Fruit fly (Drosophila melanogaster) whole organism, embryonic: ENCODE data around the gene Jhbp12.
A peak's percentile ranks its signal among the peaks of the same experiment; 100 is the strongest.

ENCODE experiments used
- Abd-B ChIP-seq: fragments of 200-800 bp; sonication (Bioruptor generic); optimal IDR thresholded peaks from 2 replicates; lab custom pipeline; 2018; ENCODE audit warnings: missing biosample characterization, mild to moderate bottlenecking, missing genetic modification characterization, moderate library complexity
- Asciz ChIP-seq: fragments of 200-800 bp; sonication (Bioruptor generic); optimal IDR thresholded peaks from 2 replicates; lab custom pipeline; 2017; ENCODE audit warnings: missing biosample characterization, mild to moderate bottlenecking, missing genetic modification characterization, missing genetic modification reagents
- Atf-2 ChIP-seq: fragments of 200-800 bp; sonication (Bioruptor generic); optimal IDR thresholded peaks from 2 replicates; lab custom pipeline; 2016; ENCODE audit warnings: missing biosample characterization, missing genetic modification characterization
- Bteb2 ChIP-seq: fragments of 200-800 bp; sonication (Bioruptor generic); optimal IDR thresholded peaks from 2 replicates; lab custom pipeline; 2016; ENCODE audit warnings: missing biosample characterization, missing genetic modification characterization
- CG11456 ChIP-seq: fragments of 200-800 bp; sonication (Bioruptor generic); IDR thresholded peaks from 3 replicates; pipeline ENCODE4 v1.3.6; 2022; ENCODE audit warnings: missing biosample characterization, missing genetic modification characterization
- CG12071 ChIP-seq: fragments of 200-800 bp; sonication (Bioruptor generic); optimal IDR thresholded peaks from 3 replicates; lab custom pipeline; 2018; ENCODE audit warnings: missing biosample characterization, mild to moderate bottlenecking, missing genetic modification characterization
- CG15696 ChIP-seq: fragments of 200-800 bp; sonication (Bioruptor generic); optimal IDR thresholded peaks from 2 replicates; lab custom pipeline; 2019; ENCODE audit warnings: missing biosample characterization, mild to moderate bottlenecking, missing genetic modification characterization, moderate library complexity
- CG16779 ChIP-seq: fragments of 200-800 bp; sonication (Bioruptor generic); IDR thresholded peaks from 2 replicates; pipeline ENCODE4 v1.3.6; 2022; ENCODE audit warnings: missing biosample characterization, missing genetic modification characterization
- CG2889 ChIP-seq: fragments of 200-800 bp; sonication (Bioruptor generic); IDR thresholded peaks from 3 replicates; pipeline ENCODE4 v1.3.6; 2022; ENCODE audit warnings: missing biosample characterization, missing genetic modification characterization
- CG32532 ChIP-seq: fragments of 200-800 bp; sonication (Bioruptor generic); IDR thresholded peaks from 2 replicates; pipeline ENCODE4 v1.3.6; 2022; ENCODE audit warnings: missing biosample characterization, missing genetic modification characterization
- CG3407 ChIP-seq: fragments of 200-800 bp; sonication (Bioruptor generic); optimal IDR thresholded peaks from 2 replicates; lab custom pipeline; 2018; ENCODE audit warnings: missing biosample characterization, mild to moderate bottlenecking, missing genetic modification characterization
- CG34224 ChIP-seq: fragments of 200-800 bp; sonication (Bioruptor generic); IDR thresholded peaks from 3 replicates; pipeline ENCODE4 v1.3.6; 2022; ENCODE audit warnings: missing biosample characterization, missing genetic modification characterization; ENCODE audit not compliant: partially characterized antibody
- CG3838 ChIP-seq: fragments of 200-800 bp; sonication (Bioruptor generic); optimal IDR thresholded peaks from 3 replicates; lab custom pipeline; 2016; ENCODE audit warnings: missing biosample characterization, missing genetic modification characterization
- CG42726 ChIP-seq: fragments of 200-800 bp; sonication (Bioruptor generic); IDR thresholded peaks from 2 replicates; pipeline ENCODE4 v1.3.6; 2022; ENCODE audit warnings: missing biosample characterization, missing genetic modification characterization; ENCODE audit not compliant: partially characterized antibody
- CG4360 ChIP-seq: fragments of 200-800 bp; sonication (Bioruptor generic); IDR thresholded peaks from 2 replicates; pipeline ENCODE4 v1.3.6; 2022; ENCODE audit warnings: missing biosample characterization, missing genetic modification characterization
- CG7839 ChIP-seq: fragments of 200-800 bp; sonication (Bioruptor generic); optimal IDR thresholded peaks from 3 replicates; lab custom pipeline; 2018; ENCODE audit warnings: missing biosample characterization, mild to moderate bottlenecking, missing genetic modification characterization, moderate library complexity
- Doc2 ChIP-seq: fragments of 200-800 bp; sonication (Bioruptor generic); IDR thresholded peaks from 2 replicates; pipeline ENCODE4 v1.3.6; 2022; ENCODE audit warnings: missing biosample characterization, missing genetic modification characterization
- Doc3 ChIP-seq: fragments of 200-800 bp; sonication (Bioruptor generic); IDR thresholded peaks from 3 replicates; pipeline ENCODE4 v1.3.6; 2022; ENCODE audit warnings: missing biosample characterization, missing genetic modification characterization; ENCODE audit not compliant: partially characterized antibody
- Drgx ChIP-seq: fragments of 200-800 bp; sonication (Bioruptor generic); IDR thresholded peaks from 2 replicates; pipeline ENCODE4 v1.3.6; 2022; ENCODE audit warnings: missing biosample characterization, missing genetic modification characterization
- ERR ChIP-seq: fragments of 200-800 bp; sonication (Bioruptor generic); optimal IDR thresholded peaks from 2 replicates; lab custom pipeline; 2016; ENCODE audit warnings: missing biosample characterization, missing genetic modification characterization
- Ets65A ChIP-seq: fragments of 200-800 bp; sonication (Bioruptor generic); peaks from one replicate; lab custom pipeline; 2016; ENCODE audit warnings: missing biosample characterization, missing genetic modification characterization
- HmgD ChIP-seq: fragments of 200-800 bp; sonication (Bioruptor generic); optimal IDR thresholded peaks from 3 replicates; lab custom pipeline; 2016; ENCODE audit warnings: missing biosample characterization, missing genetic modification characterization
- Hmr ChIP-seq: fragments of 200-800 bp; sonication (Bioruptor generic); optimal IDR thresholded peaks from 3 replicates; lab custom pipeline; 2017; ENCODE audit warnings: mild to moderate bottlenecking, missing biosample characterization, missing genetic modification reagents, missing genetic modification characterization
- Kr ChIP-seq: fragments of 200-800 bp; sonication (Bioruptor generic); optimal IDR thresholded peaks from 2 replicates; lab custom pipeline; 2017; ENCODE audit warnings: missing biosample characterization, mild to moderate bottlenecking, missing genetic modification characterization
- Lim3 ChIP-seq: fragments of 200-800 bp; sonication (Bioruptor generic); IDR thresholded peaks from 2 replicates; pipeline ENCODE4 v1.3.6; 2022; ENCODE audit warnings: missing biosample characterization, missing genetic modification characterization
- Lpt ChIP-seq: fragments of >200 bp; optimal IDR thresholded peaks from 2 replicates; lab custom pipeline; 2018; ENCODE audit warnings: missing biosample characterization, missing genetic modification characterization
- Mad ChIP-seq: fragments of 200-800 bp; sonication (Bioruptor generic); optimal IDR thresholded peaks from 2 replicates; lab custom pipeline; 2016; ENCODE audit warnings: missing biosample characterization, missing genetic modification characterization
- Myb ChIP-seq: fragments of 200-800 bp; sonication (Bioruptor generic); optimal IDR thresholded peaks from 2 replicates; lab custom pipeline; 2016; ENCODE audit warnings: missing biosample characterization, missing genetic modification characterization
- Optix ChIP-seq: fragments of 200-800 bp; sonication (Bioruptor generic); IDR thresholded peaks from 3 replicates; pipeline ENCODE4 v1.3.6; 2022; ENCODE audit warnings: missing biosample characterization, missing genetic modification characterization
- Rfx ChIP-seq: fragments of 200-800 bp; sonication (Bioruptor generic); IDR thresholded peaks from 2 replicates; pipeline ENCODE4 v1.3.6; 2022; ENCODE audit warnings: missing biosample characterization, missing genetic modification characterization
- Side ChIP-seq: fragments of 200-800 bp; sonication (Bioruptor generic); optimal IDR thresholded peaks from 2 replicates; lab custom pipeline; 2016; ENCODE audit warnings: missing biosample characterization, missing genetic modification characterization
- Sox102F ChIP-seq: fragments of 200-800 bp; sonication (Bioruptor generic); optimal IDR thresholded peaks from 2 replicates; lab custom pipeline; 2018; ENCODE audit warnings: missing biosample characterization, mild to moderate bottlenecking, missing genetic modification characterization, moderate library complexity
- Xrp1 ChIP-seq: fragments of 200-800 bp; sonication (Bioruptor generic); IDR thresholded peaks from 2 replicates; pipeline ENCODE4 v1.3.6; 2022; ENCODE audit warnings: missing biosample characterization, missing genetic modification characterization
- ac ChIP-seq: fragments of 200-800 bp; sonication (Bioruptor generic); optimal IDR thresholded peaks from 3 replicates; lab custom pipeline; 2017; ENCODE audit warnings: missing biosample characterization, mild to moderate bottlenecking, missing genetic modification characterization
- bcd ChIP-seq: fragments of 200-800 bp; sonication (Bioruptor generic); optimal IDR thresholded peaks from 2 replicates; lab custom pipeline; 2017; ENCODE audit warnings: missing biosample characterization, mild to moderate bottlenecking, missing genetic modification characterization
- bigmax ChIP-seq: fragments of 200-800 bp; sonication (Bioruptor generic); optimal IDR thresholded peaks from 2 replicates; lab custom pipeline; 2018; ENCODE audit warnings: missing biosample characterization, mild to moderate bottlenecking, missing genetic modification characterization
- br ChIP-seq: fragments of >200 bp; optimal IDR thresholded peaks from 2 replicates; lab custom pipeline; 2017
- chn ChIP-seq: fragments of 200-800 bp; sonication (Bioruptor generic); optimal IDR thresholded peaks from 2 replicates; lab custom pipeline; 2016; ENCODE audit warnings: missing biosample characterization, missing genetic modification characterization
- crol ChIP-seq: fragments of 200-800 bp; sonication (Bioruptor generic); IDR thresholded peaks from 2 replicates; pipeline ENCODE4 v1.3.6; 2022; ENCODE audit warnings: missing biosample characterization, missing genetic modification characterization
- gsb ChIP-seq: fragments of 200-800 bp; sonication (Bioruptor generic); IDR thresholded peaks from 2 replicates; pipeline ENCODE4 v1.3.6; 2022; ENCODE audit warnings: missing biosample characterization, missing genetic modification characterization
- hth ChIP-seq: fragments of >200 bp; optimal IDR thresholded peaks from 2 replicates; lab custom pipeline; 2017; ENCODE audit warnings: inconsistent platforms
- kah ChIP-seq: fragments of 200-800 bp; sonication (Bioruptor generic); optimal IDR thresholded peaks from 2 replicates; lab custom pipeline; 2018; ENCODE audit warnings: missing biosample characterization, mild to moderate bottlenecking, missing genetic modification characterization
- nau ChIP-seq: fragments of 200-800 bp; sonication (Bioruptor generic); optimal IDR thresholded peaks from 3 replicates; lab custom pipeline; 2017; ENCODE audit warnings: missing biosample characterization, mild to moderate bottlenecking, missing genetic modification characterization, missing genetic modification reagents
- rib ChIP-seq: fragments of 200-800 bp; sonication (Bioruptor generic); IDR thresholded peaks from 2 replicates; pipeline ENCODE4 v1.3.6; 2022; ENCODE audit warnings: missing biosample characterization, missing genetic modification characterization
- ro ChIP-seq: fragments of 200-800 bp; sonication (Bioruptor generic); IDR thresholded peaks from 2 replicates; pipeline ENCODE4 v1.3.6; 2022; ENCODE audit warnings: missing biosample characterization, missing genetic modification characterization
- slbo ChIP-seq: fragments of 200-800 bp; sonication (Bioruptor generic); IDR thresholded peaks from 2 replicates; pipeline ENCODE4 v1.3.6; 2022; ENCODE audit warnings: missing biosample characterization, missing genetic modification characterization
- sug ChIP-seq: fragments of 200-800 bp; optimal IDR thresholded peaks from 2 replicates; lab custom pipeline; 2019; ENCODE audit warnings: missing biosample characterization, mild to moderate bottlenecking, missing genetic modification characterization, moderate library complexity
- tio ChIP-seq: fragments of 200-800 bp; sonication (Bioruptor generic); optimal IDR thresholded peaks from 2 replicates; lab custom pipeline; 2017; ENCODE audit warnings: missing biosample characterization, missing genetic modification characterization, inconsistent platforms
- tx ChIP-seq: fragments of 200-800 bp; sonication (Bioruptor generic); optimal IDR thresholded peaks from 2 replicates; lab custom pipeline; 2016; ENCODE audit warnings: missing biosample characterization, missing genetic modification characterization
- usp ChIP-seq: fragments of >200 bp; optimal IDR thresholded peaks from 2 replicates; lab custom pipeline; 2017; ENCODE audit warnings: missing biosample characterization, missing genetic modification characterization
- vnd ChIP-seq: fragments of 200-800 bp; sonication (Bioruptor generic); IDR thresholded peaks from 3 replicates; pipeline ENCODE4 v1.3.6; 2022; ENCODE audit warnings: missing biosample characterization, missing genetic modification characterization; ENCODE audit not compliant: partially characterized antibody
- yki ChIP-seq: fragments of >200 bp; optimal IDR thresholded peaks from 3 replicates; lab custom pipeline; 2018

Jhbp12 gene

DNA sequence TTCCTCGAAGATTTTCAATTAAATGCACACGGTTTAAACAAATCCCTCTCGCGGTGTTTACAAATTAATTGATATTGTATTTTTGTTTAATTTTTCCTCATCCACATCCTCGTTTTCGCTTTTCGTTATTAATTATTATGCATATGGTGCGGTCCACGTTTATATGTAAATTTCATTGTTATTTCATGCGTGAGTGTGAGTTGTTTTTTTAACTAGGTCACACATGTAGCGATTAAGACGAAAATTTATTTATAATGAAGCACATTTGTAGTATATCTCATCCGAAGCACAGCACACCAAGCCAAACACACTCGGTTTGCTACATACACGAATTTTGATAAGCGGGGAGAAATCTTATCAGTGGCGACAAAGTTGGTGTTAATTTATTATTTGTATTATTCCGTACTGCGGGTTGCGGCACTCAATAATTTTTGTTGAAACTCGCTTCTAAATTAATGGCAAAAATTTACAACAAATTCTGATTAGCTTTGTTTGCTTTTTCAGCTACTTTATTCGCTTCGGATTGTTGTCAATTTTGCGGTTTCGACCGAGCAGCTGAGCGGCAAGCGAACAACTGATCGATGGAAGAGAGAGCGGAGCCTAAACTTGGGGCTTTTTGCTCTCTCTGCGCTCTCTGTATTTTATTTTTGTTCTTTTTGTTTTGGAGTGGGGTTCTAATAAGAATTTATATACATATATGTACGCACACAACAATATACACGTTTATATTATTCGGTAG, 47.0 kb downstream of the Jhbp12 start (continued):
- TF ChIP-seq CG32532 (GFP tag; lab: Robert Waterston, UW) = peak; percentile 49; the same call in 1 of the 2 replicates
- TF ChIP-seq Ets65A = no peak
- no peak for TF ChIP-seq Doc3 (GFP tag; lab: Robert Waterston, UW)
- no peak for TF ChIP-seq kah (GFP tag; lab: Kevin White, UChicago)
- no peak for TF ChIP-seq CG2889 (GFP tag; lab: Robert Waterston, UW)
- no peak for TF ChIP-seq Sox102F
- no peak for TF ChIP-seq CG16779
- TF ChIP-seq Abd-B (GFP tag; lab: Kevin White, UChicago) = no peak
- peak; percentile 55; the same call in 1 of the 2 replicates for TF ChIP-seq rib (GFP tag; lab: Robert Waterston, UW)
- no peak for TF ChIP-seq Atf-2 (GFP tag; lab: Kevin White, UChicago)
- no peak for TF ChIP-seq crol (GFP tag; lab: Robert Waterston, UW)
- TF ChIP-seq chn (GFP tag; lab: Kevin White, UChicago) = no peak
- no peak for TF ChIP-seq Optix (GFP tag; lab: Robert Waterston, UW)
- TF ChIP-seq HmgD = no peak
- TF ChIP-seq Kr (GFP tag; lab: Kevin White, UChicago) = no peak
- TF ChIP-seq tio (GFP tag; lab: Kevin White, UChicago) = no peak
- no peak for TF ChIP-seq br
- TF ChIP-seq Bteb2 (GFP tag; lab: Kevin White, UChicago) = no peak
- TF ChIP-seq sug = peak; percentile 67
- TF ChIP-seq bigmax (GFP tag; lab: Kevin White, UChicago) = no peak
- TF ChIP-seq Side (GFP tag; lab: Kevin White, UChicago) = no peak
- no peak for TF ChIP-seq tx (GFP tag; lab: Kevin White, UChicago)
- no peak for TF ChIP-seq usp (GFP tag; lab: Kevin White, UChicago)
- TF ChIP-seq CG42726 = no peak
- no peak for TF ChIP-seq Doc2
- peak; percentile 20; the same call in 1 of the 2 replicates for TF ChIP-seq slbo (GFP tag; lab: Robert Waterston, UW)
- peak; percentile 36; the same call in 1 of the 2 replicates for TF ChIP-seq CG4360
- TF ChIP-seq Asciz = no peak
- TF ChIP-seq Lpt (GFP tag; lab: Kevin White, UChicago) = no peak
- no peak for TF ChIP-seq Myb
- no peak for TF ChIP-seq Lim3 (GFP tag; lab: Robert Waterston, UW)
- TF ChIP-seq hth = no peak
- TF ChIP-seq nau (GFP tag; lab: Kevin White, UChicago) = no peak
- no peak for TF ChIP-seq gsb
- TF ChIP-seq CG15696 (tag; lab: Kevin White, UChicago) = no peak
- no peak for TF ChIP-seq CG3838 (GFP tag; lab: Kevin White, UChicago)
- TF ChIP-seq Hmr (GFP tag; lab: Kevin White, UChicago) = peak; percentile 37
- peak; percentile 20; the same call in 1 of the 2 replicates for TF ChIP-seq Xrp1
- peak; percentile 16 for TF ChIP-seq CG12071 (GFP tag; lab: Kevin White, UChicago)
- peak; percentile 23; the same call in 1 of the 2 replicates for TF ChIP-seq Drgx (GFP tag; lab: Robert Waterston, UW)
- TF ChIP-seq CG11456 (GFP tag; lab: Robert Waterston, UW) = 0 out of 3 replicates have a peak, but pooled peaks have one; percentile 13
- no peak for TF ChIP-seq bcd (GFP tag; lab: Kevin White, UChicago)
- peak; percentile 35 for TF ChIP-seq yki (lab: Kevin White, UChicago)
- no peak for TF ChIP-seq ro
- peak; percentile 27; the same call in 1 of the 2 replicates for TF ChIP-seq Rfx
- no peak for TF ChIP-seq CG3407 (GFP tag; lab: Kevin White, UChicago)
- TF ChIP-seq ERR (GFP tag; lab: Kevin White, UChicago) = peak; percentile 20
- TF ChIP-seq vnd = no peak
- peak; percentile 18; the same call in 1 of the 3 replicates for TF ChIP-seq CG34224 (GFP tag; lab: Robert Waterston, UW)
- TF ChIP-seq CG7839 (tag; lab: Kevin White, UChicago) = no peak
- no peak for TF ChIP-seq ac (GFP tag; lab: Kevin White, UChicago)
- no peak for TF ChIP-seq Mad (GFP tag; lab: Kevin White, UChicago)
